Fruit fly (Drosophila melanogaster): ENCODE data around the gene CG34345.

DNA sequence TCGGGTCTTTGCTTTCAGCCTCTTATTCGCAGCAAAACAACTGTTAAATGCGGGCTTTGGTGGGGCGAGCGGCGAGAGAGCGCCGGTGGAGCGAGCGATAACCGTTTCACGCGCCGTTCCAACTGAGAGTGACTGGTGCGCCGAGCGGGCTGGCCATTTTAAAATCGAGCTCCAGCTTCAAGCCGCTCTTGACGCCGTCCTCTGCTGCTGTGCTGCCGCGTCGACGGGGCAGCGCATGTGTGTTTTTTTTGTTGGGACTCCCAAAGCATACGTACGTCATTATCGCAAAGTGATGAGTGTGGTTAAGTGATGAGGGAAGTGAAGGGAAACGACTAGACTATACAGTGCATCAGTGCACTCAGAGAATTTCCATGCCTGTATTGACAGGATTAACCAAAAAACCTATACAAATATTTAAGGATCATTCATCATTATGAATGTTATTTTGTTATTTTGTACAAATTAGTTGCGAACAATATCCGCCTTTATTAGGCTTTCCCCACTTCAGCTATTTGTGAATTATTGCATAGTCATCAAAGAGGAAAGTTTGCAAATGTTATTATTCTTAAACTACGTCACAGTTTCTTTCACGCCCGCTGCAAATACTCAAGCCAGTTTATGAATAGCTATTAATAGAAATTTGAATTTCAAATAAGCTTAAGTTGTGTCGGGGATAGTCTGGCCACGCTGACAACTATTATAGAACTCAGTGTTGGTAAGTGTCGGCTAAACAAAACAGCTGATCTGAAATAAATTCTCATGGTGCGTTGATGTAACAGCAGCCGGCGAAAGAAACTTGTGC, 50.5 kb downstream of the CG34345 start, which contains the start of gene Spn27A:
- TF ChIP-seq CG4318 (GFP tag; optimal IDR thresholded peaks at IDR 0.05) = no peak
- peak; percentile 60 for TF ChIP-seq CG11762 (GFP tag; optimal IDR thresholded peaks at IDR 0.05; ENCODE audit: insufficient read depth)
- TF ChIP-seq fd85E (GFP tag; optimal IDR thresholded peaks at IDR 0.05) = peak; percentile 16
- TF ChIP-seq dsx (GFP tag; optimal IDR thresholded peaks at IDR 0.05; ENCODE audit: poor library complexity, severe bottlenecking) = no peak
- peak; percentile 75 for TF ChIP-seq lz (GFP tag; optimal IDR thresholded peaks at IDR 0.05)
- TF ChIP-seq Hr39 (GFP tag; optimal IDR thresholded peaks at IDR 0.05) = no peak
- TF ChIP-seq fd59A (GFP tag; optimal IDR thresholded peaks at IDR 0.05) = peak; percentile 60
- peak; percentile 71 for TF ChIP-seq Gug (GFP tag; IDR thresholded peaks at IDR 0.05)
- TF ChIP-seq CG10631 (GFP tag; optimal IDR thresholded peaks at IDR 0.05) = no peak
